Worm (Caenorhabditis elegans) whole organism, L3 larva: ENCODE results near the gene W03F9.9.

Source experiments
- ceh-82 ChIP-seq: fragments of 150-350 bp; optimal IDR thresholded peaks from 2 replicates; lab custom pipeline; 2014; ENCODE audit warnings: missing biosample characterization, missing genetic modification characterization
- egl-27 ChIP-seq: sonication (generic microtip); optimal IDR thresholded peaks from 4 replicates; lab custom pipeline; 2017; ENCODE audit warnings: missing biosample characterization, missing genetic modification reagents, missing genetic modification characterization
- fkh-10 ChIP-seq: sonication (generic microtip); optimal IDR thresholded peaks from 2 replicates; lab custom pipeline; 2017; ENCODE audit warnings: missing biosample characterization, missing genetic modification reagents, missing genetic modification characterization
- fos-1 ChIP-seq: fragments of 150-350 bp; optimal IDR thresholded peaks from 2 replicates; lab custom pipeline; 2014; ENCODE audit warnings: missing biosample characterization, missing genetic modification characterization
- hmg-11 ChIP-seq: sonication (generic microtip); optimal IDR thresholded peaks from 2 replicates; lab custom pipeline; 2016; ENCODE audit warnings: missing genetic modification characterization, missing compliant biosample characterization
- jun-1 ChIP-seq: fragments of 150-350 bp; optimal IDR thresholded peaks from 2 replicates; lab custom pipeline; 2014; ENCODE audit warnings: missing biosample characterization, missing genetic modification reagents, missing genetic modification characterization
- lsy-12 ChIP-seq: sonication (generic microtip); optimal IDR thresholded peaks from 2 replicates; lab custom pipeline; 2016; ENCODE audit warnings: mild to moderate bottlenecking, missing genetic modification characterization, missing compliant biosample characterization
- mdl-1 ChIP-seq: fragments of 150-350 bp; optimal IDR thresholded peaks from 2 replicates; lab custom pipeline; 2014; ENCODE audit warnings: missing biosample characterization, missing genetic modification characterization
- nfya-1 ChIP-seq: sonication (generic microtip); optimal IDR thresholded peaks from 2 replicates; lab custom pipeline; 2017; ENCODE audit warnings: missing genetic modification characterization, mild to moderate bottlenecking, missing compliant biosample characterization, antibody characterized with exemption, moderate library complexity; ENCODE audit not compliant: insufficient read depth
- nhr-237 ChIP-seq: fragments of 150-350 bp; optimal IDR thresholded peaks from 2 replicates; lab custom pipeline; 2014; ENCODE audit warnings: missing biosample characterization, missing genetic modification characterization
- skn-1 ChIP-seq: fragments of 150-350 bp; optimal IDR thresholded peaks from 2 replicates; lab custom pipeline; 2014; ENCODE audit warnings: missing biosample characterization, missing genetic modification characterization
- snpc-4 ChIP-seq: fragments of 150-350 bp; optimal IDR thresholded peaks from 2 replicates; lab custom pipeline; 2014; ENCODE audit warnings: missing biosample characterization, missing genetic modification characterization
- unc-39 ChIP-seq: sonication (generic microtip); optimal IDR thresholded peaks from 4 replicates; lab custom pipeline; 2017; ENCODE audit warnings: missing biosample characterization, missing genetic modification characterization
- unc-62 ChIP-seq: fragments of 150-350 bp; sonication (generic microtip); optimal IDR thresholded peaks from 4 replicates; lab custom pipeline; 2014; ENCODE audit warnings: missing biosample characterization, missing genetic modification reagents, missing genetic modification characterization

- TF ChIP-seq unc-62 (GFP tag; lab: Kevin White, UChicago): no peak
- TF ChIP-seq fkh-10 (GFP tag; lab: Kevin White, UChicago): no peak
- TF ChIP-seq snpc-4 (tag; lab: Kevin White, UChicago): no peak
- TF ChIP-seq nhr-237 (tag; lab: Kevin White, UChicago): no peak
- no peak for TF ChIP-seq fos-1
- TF ChIP-seq skn-1: no peak
- no peak for TF ChIP-seq jun-1 (tag; lab: Kevin White, UChicago)
- no peak for TF ChIP-seq nfya-1 (tag; lab: Kevin White, UChicago)
- TF ChIP-seq lsy-12 (tag; lab: Kevin White, UChicago): no peak
- TF ChIP-seq egl-27 (tag; lab: Kevin White, UChicago): no peak
- no peak for TF ChIP-seq unc-39 (tag; lab: Kevin White, UChicago)
- no peak for TF ChIP-seq hmg-11 (tag; lab: Kevin White, UChicago)
- TF ChIP-seq mdl-1 (tag; lab: Kevin White, UChicago): no peak
- TF ChIP-seq ceh-82 (tag; lab: Kevin White, UChicago): no peak
These were observed 34.7 kb upstream of the W03F9.9 start, which contains the start of gene rps-27 for ce11 chrV:103977-104376.
